Worm (Caenorhabditis elegans): ENCODE measurements around the gene K05G3.2.

ce11 chrX:16536230-16536940 is 41.7 kb downstream of the K05G3.2 start, which contains the start of gene pat-9:
- no peak for TF ChIP-seq pha-4 (tag; optimal IDR thresholded peaks at IDR 0.05)
- TF ChIP-seq nfya-1 (tag; optimal IDR thresholded peaks at IDR 0.05) = no peak
- no peak for TF ChIP-seq C08G9.2 (tag; optimal IDR thresholded peaks at IDR 0.05)
- TF ChIP-seq hlh-13 (GFP tag; optimal IDR thresholded peaks at IDR 0.05) = no peak
- TF ChIP-seq hlh-15 (tag; optimal IDR thresholded peaks at IDR 0.05) = no peak
- no peak for TF ChIP-seq ztf-16 (tag; optimal IDR thresholded peaks at IDR 0.05)
- no peak for TF ChIP-seq lin-11 (tag; optimal IDR thresholded peaks at IDR 0.05)
- peak; percentile 37 for TF ChIP-seq tbx-2 (tag; optimal IDR thresholded peaks at IDR 0.05)
- no peak for TF ChIP-seq ama-1 (optimal IDR thresholded peaks at IDR 0.05)
- no peak for TF ChIP-seq C38D4.7 (GFP tag; optimal IDR thresholded peaks at IDR 0.05)
- TF ChIP-seq madf-2 (tag; optimal IDR thresholded peaks at IDR 0.05) = no peak
- no peak for TF ChIP-seq nhr-11 (tag; optimal IDR thresholded peaks at IDR 0.05)
- no peak for TF ChIP-seq elt-4 (tag; optimal IDR thresholded peaks at IDR 0.05)
